Fruit fly (Drosophila melanogaster): ENCODE data around the gene crb.

crb gene

DNA sequence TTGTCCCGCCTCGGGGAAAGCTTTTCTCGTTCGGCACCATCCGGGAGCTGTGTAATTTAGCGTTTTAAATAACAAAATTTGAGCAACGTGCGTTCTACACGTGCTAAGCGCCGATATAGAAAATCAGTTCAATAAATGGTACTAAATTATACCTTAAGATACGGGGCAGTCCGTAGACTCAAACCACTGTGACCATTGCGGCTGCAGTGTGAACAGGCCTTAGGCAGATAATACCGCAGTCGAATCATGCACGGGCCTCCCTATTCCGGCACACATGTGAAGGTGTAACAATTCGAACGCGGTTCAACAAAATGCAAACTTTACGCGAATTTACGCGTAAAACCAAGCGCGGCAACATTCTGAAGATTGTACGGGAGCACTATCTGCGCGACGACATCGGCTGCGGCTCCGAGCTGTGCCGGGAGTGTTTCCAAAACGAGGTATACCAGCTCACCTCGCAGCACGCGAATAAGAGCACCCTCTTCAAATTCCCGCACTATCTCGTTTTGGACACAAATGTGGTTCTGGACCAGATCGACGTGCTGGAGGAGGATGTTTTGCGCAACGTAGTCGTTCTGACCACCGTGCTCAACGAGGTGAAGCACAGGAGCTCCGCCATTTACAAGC, 38.4 kb downstream of the crb start, which contains the start of the genes Rrp5 and Dis3 (continued):
- TF ChIP-seq CG4404 (GFP tag; IDR thresholded peaks at IDR 0.05): no peak
- TF ChIP-seq croc (GFP tag; conservative IDR thresholded peaks at IDR 0.05): no peak
- no peak for TF ChIP-seq CG12299 (tag; optimal IDR thresholded peaks at IDR 0.05)
- peak; percentile 8 for TF ChIP-seq hkb (optimal IDR thresholded peaks at IDR 0.05)
- TF ChIP-seq hkb (GFP tag; IDR thresholded peaks at IDR 0.05): no peak
- peak; percentile 42 for TF ChIP-seq CG13775 (GFP tag; optimal IDR thresholded peaks at IDR 0.05)
- no peak; the same call in 2 of the 3 replicates for TF ChIP-seq z (GFP tag; IDR thresholded peaks at IDR 0.05)
- no peak for TF ChIP-seq Lhr (GFP tag; optimal IDR thresholded peaks at IDR 0.05)
- TF ChIP-seq tx (GFP tag; optimal IDR thresholded peaks at IDR 0.05): peak; percentile 17
- no peak for TF ChIP-seq sd (tag; optimal IDR thresholded peaks at IDR 0.05)
- peak; percentile 74; the same call in 2 of the 3 replicates for TF ChIP-seq CG11456 (GFP tag; IDR thresholded peaks at IDR 0.05)
- peak; percentile 75 for TF ChIP-seq CG3995 (GFP tag; optimal IDR thresholded peaks at IDR 0.05)
- TF ChIP-seq odd (GFP tag; optimal IDR thresholded peaks at IDR 0.05): no peak
- TF ChIP-seq CG2678 (tag; optimal IDR thresholded peaks at IDR 0.05): no peak
- no peak for TF ChIP-seq CG4424 (GFP tag; optimal IDR thresholded peaks at IDR 0.05)
- no peak for TF ChIP-seq slou (GFP tag; optimal IDR thresholded peaks at IDR 0.05)
- no peak for TF ChIP-seq CG3407 (GFP tag; optimal IDR thresholded peaks at IDR 0.05)
- TF ChIP-seq Hsf (GFP tag; optimal IDR thresholded peaks at IDR 0.05): peak; percentile 40
- no peak for TF ChIP-seq sima (GFP tag; optimal IDR thresholded peaks at IDR 0.05)
- TF ChIP-seq Dip2 (GFP tag; IDR thresholded peaks at IDR 0.05): no peak
- TF ChIP-seq CG14965 (GFP tag; optimal IDR thresholded peaks at IDR 0.05; ENCODE audit: borderline replicate concordance): no peak
- TF ChIP-seq CG10274 (GFP tag; optimal IDR thresholded peaks at IDR 0.05): no peak
- TF ChIP-seq CG11504 (tag; optimal IDR thresholded peaks at IDR 0.05): no peak
- TF ChIP-seq D19A (tag; optimal IDR thresholded peaks at IDR 0.05): no peak
- TF ChIP-seq CG11247 (GFP tag; IDR thresholded peaks at IDR 0.05): peak; percentile 51
- TF ChIP-seq CG17612 (GFP tag; IDR thresholded peaks at IDR 0.05): no peak
- TF ChIP-seq CG15514 (GFP tag; optimal IDR thresholded peaks at IDR 0.05): peak; percentile 85
- TF ChIP-seq sens (GFP tag): peak; percentile 93
- no peak for TF ChIP-seq Asciz (GFP tag; optimal IDR thresholded peaks at IDR 0.05)
- peak; percentile 64; the same call in 2 of the 3 replicates for TF ChIP-seq knrl (GFP tag; IDR thresholded peaks at IDR 0.05; ENCODE audit: partially characterized antibody)
- TF ChIP-seq CG7745 (tag; optimal IDR thresholded peaks at IDR 0.05): no peak
- TF ChIP-seq nerfin-2 (GFP tag; IDR thresholded peaks at IDR 0.05; ENCODE audit: partially characterized antibody): no peak
- TF ChIP-seq gsb (GFP tag; IDR thresholded peaks at IDR 0.05): no peak
- 0 out of 2 replicates have a peak, but pooled peaks have one; percentile 22 for TF ChIP-seq E2f1 (GFP tag; IDR thresholded peaks at IDR 0.05)
- no peak for TF ChIP-seq Poxn (GFP tag; IDR thresholded peaks at IDR 0.05)
- peak; percentile 43 for TF ChIP-seq CG7786 (GFP tag; optimal IDR thresholded peaks at IDR 0.05)
- TF ChIP-seq onecut (GFP tag; IDR thresholded peaks at IDR 0.05): no peak
- TF ChIP-seq CG2129 (GFP tag; IDR thresholded peaks at IDR 0.05; ENCODE audit: partially characterized antibody): no peak
- TF ChIP-seq CG6791 (GFP tag; IDR thresholded peaks at IDR 0.05; ENCODE audit: partially characterized antibody): peak; percentile 66; the same call in 2 of the 3 replicates
- TF ChIP-seq CG6813 (GFP tag; optimal IDR thresholded peaks at IDR 0.05): no peak
- TF ChIP-seq CG10462 (GFP tag; optimal IDR thresholded peaks at IDR 0.05): no peak
- TF ChIP-seq trh (GFP tag; optimal IDR thresholded peaks at IDR 0.05): no peak
- peak; percentile 97 for TF ChIP-seq gfzf (GFP tag; optimal IDR thresholded peaks at IDR 0.05)
- no peak for TF ChIP-seq dimm (GFP tag; IDR thresholded peaks at IDR 0.05)
- TF ChIP-seq sqz (GFP tag; optimal IDR thresholded peaks at IDR 0.05): no peak
- TF ChIP-seq CG8478 (optimal IDR thresholded peaks at IDR 0.05): no peak
- TF ChIP-seq twi (tag; optimal IDR thresholded peaks at IDR 0.05): no peak
- TF ChIP-seq gsb-n (tag; optimal IDR thresholded peaks at IDR 0.05): no peak
- no peak for TF ChIP-seq caup (GFP tag; optimal IDR thresholded peaks at IDR 0.05; ENCODE audit: severe bottlenecking)
- no peak for TF ChIP-seq CG33213 (GFP tag; optimal IDR thresholded peaks at IDR 0.05)
- no peak for TF ChIP-seq HLHmδ (GFP tag; optimal IDR thresholded peaks at IDR 0.05)

Measured in whole organism, embryonic.